Worm (Caenorhabditis elegans): ENCODE results near the gene thoc-2.

thoc-2 gene

DNA sequence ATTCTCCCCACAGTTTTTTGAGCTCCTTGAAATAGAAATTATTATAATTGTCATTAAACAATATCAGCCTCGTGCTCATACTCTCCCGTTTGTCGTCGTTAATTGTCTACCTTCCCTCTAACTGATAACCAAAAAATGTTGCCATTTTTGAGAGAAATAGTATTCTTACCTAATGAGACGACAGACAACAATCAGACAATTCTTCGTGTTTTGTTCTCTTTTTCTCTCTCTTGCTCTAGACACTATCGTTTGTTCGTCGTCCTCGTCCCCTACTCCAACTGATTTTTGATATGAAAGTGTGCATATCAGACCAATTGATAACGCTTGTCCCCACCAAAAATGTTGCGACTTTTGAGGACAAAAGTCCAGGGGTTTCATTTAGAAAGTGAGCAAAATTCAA is 6.3 kb upstream of the thoc-2 start:
- peak; percentile 53 for TF ChIP-seq crh-2 (tag; optimal IDR thresholded peaks at IDR 0.05)
- peak; percentile 78 for TF ChIP-seq fos-1 (tag; optimal IDR thresholded peaks at IDR 0.05)
- peak; percentile 15 for TF ChIP-seq F13H6.1 (tag; optimal IDR thresholded peaks at IDR 0.05)
- no peak for TF ChIP-seq nhr-77 (tag; optimal IDR thresholded peaks at IDR 0.05)
- no peak for TF ChIP-seq egl-27 (tag; optimal IDR thresholded peaks at IDR 0.05)
- TF ChIP-seq blmp-1 (tag; optimal IDR thresholded peaks at IDR 0.05; ENCODE audit: insufficient read depth) = no peak
- TF ChIP-seq snpc-4 (tag; optimal IDR thresholded peaks at IDR 0.05) = no peak
- TF ChIP-seq mdl-1 (tag; optimal IDR thresholded peaks at IDR 0.05) = peak in 1 of 2 experiments; percentile 16
- no peak for TF ChIP-seq lin-13 (GFP tag; optimal IDR thresholded peaks at IDR 0.05)
- TF ChIP-seq ztf-4 (tag; optimal IDR thresholded peaks at IDR 0.05) = no peak
- no peak for TF ChIP-seq elt-3 (tag; optimal IDR thresholded peaks at IDR 0.05)
- peak; percentile 58 for TF ChIP-seq sma-9 (GFP tag; optimal IDR thresholded peaks at IDR 0.05)
- no peak for TF ChIP-seq sma-9 (tag; optimal IDR thresholded peaks at IDR 0.05)
- TF ChIP-seq nhr-237 (tag; optimal IDR thresholded peaks at IDR 0.05) = no peak
- TF ChIP-seq ZK546.5 (tag; optimal IDR thresholded peaks at IDR 0.05) = no peak
- no peak for TF ChIP-seq mbf-1 (tag; optimal IDR thresholded peaks at IDR 0.05)
- TF ChIP-seq nhr-129 (tag; optimal IDR thresholded peaks at IDR 0.05) = peak; percentile 9
- no peak for TF ChIP-seq nhr-23 (tag; optimal IDR thresholded peaks at IDR 0.05)
- no peak for TF ChIP-seq nhr-25 (tag; optimal IDR thresholded peaks at IDR 0.05)
- peak; percentile 58 for TF ChIP-seq skn-1 (tag; optimal IDR thresholded peaks at IDR 0.05)
- no peak for TF ChIP-seq unc-55 (GFP tag; optimal IDR thresholded peaks at IDR 0.05)
- no peak for TF ChIP-seq dmd-4 (tag; optimal IDR thresholded peaks at IDR 0.05)
- TF ChIP-seq ceh-16 (tag; optimal IDR thresholded peaks at IDR 0.05) = no peak
- no peak for TF ChIP-seq unc-62 (GFP tag; optimal IDR thresholded peaks at IDR 0.05)
- peak; percentile 29 for TF ChIP-seq gmeb-1 (tag; optimal IDR thresholded peaks at IDR 0.05)
- TF ChIP-seq R02D3.7 (tag; optimal IDR thresholded peaks at IDR 0.05) = no peak
- peak; percentile 5 for TF ChIP-seq sma-3 (GFP tag; optimal IDR thresholded peaks at IDR 0.05)

DNA sequence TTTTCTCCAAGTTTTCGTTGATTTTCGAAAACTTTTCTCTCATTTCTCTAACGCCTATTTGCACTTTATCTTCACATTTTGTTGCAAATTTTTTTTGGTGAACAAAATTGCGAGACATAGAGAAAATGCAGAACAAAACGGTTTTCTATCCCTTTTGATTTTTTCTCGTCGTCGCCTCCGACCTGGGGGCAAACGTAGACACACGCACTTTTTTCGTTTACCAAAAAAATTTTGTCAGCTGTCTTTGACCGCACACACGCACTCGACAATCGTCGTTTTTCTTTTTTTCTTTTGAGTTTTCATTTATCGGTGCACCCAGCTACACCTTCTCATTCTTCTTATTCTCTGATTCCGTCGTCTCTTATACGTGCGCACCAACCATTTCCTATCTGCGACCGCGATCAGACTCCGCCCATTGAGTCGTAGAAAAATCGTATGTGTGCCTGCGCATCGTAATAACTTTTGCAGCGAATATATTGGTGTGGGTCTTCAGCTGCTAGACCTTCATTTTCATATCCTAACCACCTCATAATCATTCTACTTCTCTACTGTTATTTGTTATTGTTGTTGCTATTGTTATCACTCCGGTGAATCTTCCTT is 5.4 kb upstream of the thoc-2 start:
- TF ChIP-seq snpc-4 (tag; optimal IDR thresholded peaks at IDR 0.05) (no peak), ama-1 (optimal IDR thresholded peaks at IDR 0.05) (no peak), nhr-11 (tag; optimal IDR thresholded peaks at IDR 0.05) (no peak), ztf-4 (tag; optimal IDR thresholded peaks at IDR 0.05) (peak; percentile 69), gmeb-1 (tag; optimal IDR thresholded peaks at IDR 0.05) (peak; percentile 42), nhr-21 (tag; optimal IDR thresholded peaks at IDR 0.05) (peak; percentile 68), fos-1 (tag; optimal IDR thresholded peaks at IDR 0.05) (peak; percentile 75), ceh-16 (tag; optimal IDR thresholded peaks at IDR 0.05) (peak; percentile 21), ZK546.5 (tag; optimal IDR thresholded peaks at IDR 0.05) (no peak), aly-2 (tag; optimal IDR thresholded peaks at IDR 0.05) (no peak), nhr-12 (tag; optimal IDR thresholded peaks at IDR 0.05) (no peak), nhr-77 (tag; optimal IDR thresholded peaks at IDR 0.05) (no peak), crh-2 (tag; optimal IDR thresholded peaks at IDR 0.05) (no peak), lin-13 (GFP tag; optimal IDR thresholded peaks at IDR 0.05) (no peak), dmd-4 (tag; optimal IDR thresholded peaks at IDR 0.05) (no peak), nhr-10 (tag; optimal IDR thresholded peaks at IDR 0.05) (no peak), ztf-11 (tag; optimal IDR thresholded peaks at IDR 0.05) (no peak), nhr-129 (tag; optimal IDR thresholded peaks at IDR 0.05) (peak; percentile 79), R02D3.7 (tag; optimal IDR thresholded peaks at IDR 0.05) (no peak), mbf-1 (tag; optimal IDR thresholded peaks at IDR 0.05) (no peak), zag-1 (tag; optimal IDR thresholded peaks at IDR 0.05) (no peak), C34F6.9 (tag; optimal IDR thresholded peaks at IDR 0.05) (peak; percentile 60), unc-39 (tag; optimal IDR thresholded peaks at IDR 0.05) (no peak), elt-1 (tag; optimal IDR thresholded peaks at IDR 0.05) (no peak), blmp-1 (tag; optimal IDR thresholded peaks at IDR 0.05; ENCODE audit: insufficient read depth) (peak; percentile 62), skn-1 (tag; optimal IDR thresholded peaks at IDR 0.05) (no peak), lin-39 (tag; optimal IDR thresholded peaks at IDR 0.05) (no peak), elt-3 (tag; optimal IDR thresholded peaks at IDR 0.05) (no peak), F13H6.1 (tag; optimal IDR thresholded peaks at IDR 0.05) (peak; percentile 75), alr-1 (tag; optimal IDR thresholded peaks at IDR 0.05) (no peak), nhr-6 (tag; optimal IDR thresholded peaks at IDR 0.05) (no peak), nhr-237 (tag; optimal IDR thresholded peaks at IDR 0.05) (no peak), peb-1 (tag; optimal IDR thresholded peaks at IDR 0.05) (no peak), sem-4 (tag; optimal IDR thresholded peaks at IDR 0.05) (no peak), mab-5 (tag; optimal IDR thresholded peaks at IDR 0.05) (no peak), egl-27 (tag; optimal IDR thresholded peaks at IDR 0.05) (peak; percentile 85), sma-9 (GFP tag; optimal IDR thresholded peaks at IDR 0.05) (peak; percentile 93), sma-9 (tag; optimal IDR thresholded peaks at IDR 0.05) (no peak), sma-3 (GFP tag; optimal IDR thresholded peaks at IDR 0.05) (peak; percentile 58), nhr-23 (tag; optimal IDR thresholded peaks at IDR 0.05) (no peak), unc-55 (GFP tag; optimal IDR thresholded peaks at IDR 0.05) (peak; percentile 19), unc-62 (GFP tag; optimal IDR thresholded peaks at IDR 0.05) (no peak), mdl-1 (tag; optimal IDR thresholded peaks at IDR 0.05) (peak in 1 of 2 experiments; percentile 31), lin-11 (tag; optimal IDR thresholded peaks at IDR 0.05) (no peak), lsy-2 (tag; optimal IDR thresholded peaks at IDR 0.05) (peak; percentile 0 to 60), ztf-1 (GFP tag; conservative IDR thresholded peaks at IDR 0.05) (no peak), Y55F3AM.14 (GFP tag; optimal IDR thresholded peaks at IDR 0.05) (no peak), nhr-25 (tag; optimal IDR thresholded peaks at IDR 0.05) (peak; percentile 59)
